Fruit fly (Drosophila melanogaster): Measurements from ENCODE around the gene CG6454.

The CG6454 gene

DNA sequence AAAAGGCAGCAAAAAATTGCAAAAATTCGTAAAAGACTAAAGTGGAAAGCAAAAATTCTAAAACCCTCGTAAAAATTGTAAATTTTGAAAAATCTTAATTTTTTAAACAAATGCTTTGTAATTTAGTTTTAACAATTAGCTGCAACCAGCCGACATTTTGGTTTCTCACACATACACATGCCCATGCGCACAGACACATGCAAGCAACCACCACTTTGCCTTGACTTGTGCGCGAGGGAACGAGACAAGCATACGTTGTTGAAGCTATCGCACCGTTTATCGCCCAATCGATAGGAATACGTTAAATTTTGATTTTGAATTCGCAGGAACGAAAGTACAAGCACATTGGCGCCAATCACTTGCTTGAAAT is 28.7 kb upstream of the CG6454 start (continued):
- peak; percentile 1 for TF ChIP-seq Side (GFP tag; optimal IDR thresholded peaks at IDR 0.05)
- no peak for TF ChIP-seq sr (GFP tag; IDR thresholded peaks at IDR 0.05)
- no peak for TF ChIP-seq CG31365 (tag; optimal IDR thresholded peaks at IDR 0.05)
- no peak for TF ChIP-seq CG1024 (GFP tag; IDR thresholded peaks at IDR 0.05)
- peak; percentile 79 for TF ChIP-seq CG12391 (tag; optimal IDR thresholded peaks at IDR 0.05)
- TF ChIP-seq CG4282 (GFP tag; optimal IDR thresholded peaks at IDR 0.05), result no peak
- TF ChIP-seq CG6175 (GFP tag; IDR thresholded peaks at IDR 0.05), result no peak
- no peak for TF ChIP-seq crp (GFP tag; optimal IDR thresholded peaks at IDR 0.05)
- TF ChIP-seq Max (GFP tag; optimal IDR thresholded peaks at IDR 0.05), result no peak
- TF ChIP-seq MESR4 (GFP tag; optimal IDR thresholded peaks at IDR 0.05), result peak; percentile 43
- no peak for TF ChIP-seq HmgD (GFP tag; optimal IDR thresholded peaks at IDR 0.05)
- TF ChIP-seq CG4424 (GFP tag; optimal IDR thresholded peaks at IDR 0.05), result no peak
- no peak for TF ChIP-seq CG11398 (GFP tag; optimal IDR thresholded peaks at IDR 0.05)
- 0 out of 2 replicates have a peak, but pooled peaks have one; percentile 23 for TF ChIP-seq Xrp1 (GFP tag; IDR thresholded peaks at IDR 0.05)
- TF ChIP-seq Gug (GFP tag; IDR thresholded peaks at IDR 0.05), result no peak
- no peak for TF ChIP-seq CG3065 (GFP tag; optimal IDR thresholded peaks at IDR 0.05)
- no peak for TF ChIP-seq CG16779 (GFP tag; IDR thresholded peaks at IDR 0.05)
- no peak for TF ChIP-seq crol (GFP tag; IDR thresholded peaks at IDR 0.05)
- no peak for TF ChIP-seq CG9437 (GFP tag; optimal IDR thresholded peaks at IDR 0.05)
- no peak for TF ChIP-seq CG11085 (GFP tag; IDR thresholded peaks at IDR 0.05)
- TF ChIP-seq sens (GFP tag), result peak; percentile 90
- no peak for TF ChIP-seq Ets65A (GFP tag)
- TF ChIP-seq tna (GFP tag; IDR thresholded peaks at IDR 0.05; ENCODE audit: partially characterized antibody), result peak; percentile 75
- TF ChIP-seq Bdp1 (GFP tag; optimal IDR thresholded peaks at IDR 0.05), result no peak
- no peak for TF ChIP-seq chn (GFP tag; optimal IDR thresholded peaks at IDR 0.05)
- no peak for TF ChIP-seq gem (tag; optimal IDR thresholded peaks at IDR 0.05)
- TF ChIP-seq CG12236 (GFP tag; optimal IDR thresholded peaks at IDR 0.05), result no peak
- TF ChIP-seq CG9932 (GFP tag; IDR thresholded peaks at IDR 0.05), result no peak
- TF ChIP-seq HLHmδ (GFP tag; optimal IDR thresholded peaks at IDR 0.05), result peak; percentile 11
- TF ChIP-seq kay (GFP tag; optimal IDR thresholded peaks at IDR 0.05), result no peak
- no peak for TF ChIP-seq schlank (tag; optimal IDR thresholded peaks at IDR 0.05)
- no peak for TF ChIP-seq CG13296 (GFP tag; optimal IDR thresholded peaks at IDR 0.05)
- no peak for TF ChIP-seq ind (GFP tag; optimal IDR thresholded peaks at IDR 0.05)
- TF ChIP-seq h (optimal IDR thresholded peaks at IDR 0.05), result no peak
- no peak for TF ChIP-seq Tbp (GFP tag; optimal IDR thresholded peaks at IDR 0.05)
- peak; percentile 97 for TF ChIP-seq CG10321 (GFP tag; IDR thresholded peaks at IDR 0.05)
- TF ChIP-seq HHEX (GFP tag; optimal IDR thresholded peaks at IDR 0.05), result no peak
- no peak for TF ChIP-seq CG33213 (GFP tag; optimal IDR thresholded peaks at IDR 0.05)
- no peak for TF ChIP-seq CG16815 (GFP tag; optimal IDR thresholded peaks at IDR 0.05)
- TF ChIP-seq HLH4C (GFP tag; IDR thresholded peaks at IDR 0.05; ENCODE audit: partially characterized antibody), result peak; percentile 66
- TF ChIP-seq Gsc (GFP tag; IDR thresholded peaks at IDR 0.05), result no peak
- no peak for TF ChIP-seq Sin3A (optimal IDR thresholded peaks at IDR 0.05)
- no peak for TF ChIP-seq ssp (GFP tag; IDR thresholded peaks at IDR 0.05)
- no peak for TF ChIP-seq CG4360 (GFP tag; IDR thresholded peaks at IDR 0.05)
- peak; percentile 11; the same call in 1 of the 3 replicates for TF ChIP-seq CG14860 (GFP tag; IDR thresholded peaks at IDR 0.05; ENCODE audit: partially characterized antibody)
- no peak for TF ChIP-seq Chrac-16 (GFP tag; optimal IDR thresholded peaks at IDR 0.05)
- no peak for TF ChIP-seq Usf (GFP tag; optimal IDR thresholded peaks at IDR 0.05)
- no peak for TF ChIP-seq CG14965 (GFP tag; optimal IDR thresholded peaks at IDR 0.05; ENCODE audit: borderline replicate concordance)
- TF ChIP-seq CG2129 (GFP tag; IDR thresholded peaks at IDR 0.05; ENCODE audit: partially characterized antibody), result peak; percentile 43; the same call in 1 of the 2 replicates
- TF ChIP-seq Elba2 (GFP tag; optimal IDR thresholded peaks at IDR 0.05), result no peak
- no peak for TF ChIP-seq dysf (GFP tag; IDR thresholded peaks at IDR 0.05)
- TF ChIP-seq Atf3 (GFP tag; optimal IDR thresholded peaks at IDR 0.05), result no peak
- TF ChIP-seq wor (GFP tag; IDR thresholded peaks at IDR 0.05), result no peak
- TF ChIP-seq CG5245 (GFP tag; optimal IDR thresholded peaks at IDR 0.05), result no peak
